Fruit fly (Drosophila melanogaster): ENCODE results near the gene Ser.

- TF ChIP-seq rn (GFP tag; IDR thresholded peaks at IDR 0.05) (no peak), CG8159 (tag; optimal IDR thresholded peaks at IDR 0.05) (no peak), CG14655 (GFP tag; optimal IDR thresholded peaks at IDR 0.05) (no peak)
These were observed 8.3 kb upstream of the Ser start for dm6 chr3R:27202330-27202729.
